Worm (Caenorhabditis elegans) whole organism, L4 larva: ENCODE results near the gene micu-1.
A peak's percentile ranks its signal among the peaks of the same experiment; 100 is the strongest.

Source experiments
- D1046.2 ChIP-seq: fragments of 200-800 bp; sonication (Bioruptor generic); IDR thresholded peaks from 2 replicates; pipeline ENCODE4 v1.3.6; 2022; ENCODE audit warnings: missing genetic modification characterization, missing compliant biosample characterization
- F10B5.3 ChIP-seq: sonication (generic microtip); optimal IDR thresholded peaks from 2 replicates; lab custom pipeline; 2016; ENCODE audit warnings: mild to moderate bottlenecking, missing genetic modification characterization, missing compliant biosample characterization
- F26F4.8 ChIP-seq: fragments of 200-800 bp; sonication (Bioruptor generic); conservative IDR thresholded peaks from 2 replicates; pipeline ENCODE4 v1.3.6; 2022; ENCODE audit warnings: missing genetic modification characterization, missing compliant biosample characterization
- F37D6.2 ChIP-seq: sonication (generic microtip); optimal IDR thresholded peaks from 2 replicates; lab custom pipeline; 2016; ENCODE audit warnings: mild to moderate bottlenecking, missing genetic modification characterization, missing compliant biosample characterization
- F44E2.7 ChIP-seq: fragments of 200-800 bp; sonication (Bioruptor generic); IDR thresholded peaks from 2 replicates; pipeline ENCODE4 v2.1.2; 2022; ENCODE audit warnings: missing genetic modification characterization, missing compliant biosample characterization
- T20F7.1 ChIP-seq: fragments of 200-800 bp; sonication (Bioruptor generic); optimal IDR thresholded peaks from 2 replicates; lab custom pipeline; 2018; ENCODE audit warnings: mild to moderate bottlenecking, missing genetic modification characterization, missing compliant biosample characterization
- T26A8.4 ChIP-seq: fragments of 200-800 bp; sonication (Bioruptor generic); IDR thresholded peaks from 2 replicates; pipeline ENCODE4 v1.3.6; 2022; ENCODE audit warnings: missing genetic modification characterization, missing compliant biosample characterization
- Y105C5A.15 ChIP-seq: fragments of 200-800 bp; sonication (Bioruptor generic); IDR thresholded peaks from 2 replicates; pipeline ENCODE4 v1.3.6; 2022; ENCODE audit warnings: missing genetic modification characterization, missing compliant biosample characterization
- Y48G9A.11 ChIP-seq: fragments of 200-800 bp; sonication (Bioruptor generic); IDR thresholded peaks from 2 replicates; pipeline ENCODE4 v1.3.6; 2022; ENCODE audit warnings: missing genetic modification reagents, missing genetic modification characterization, missing compliant biosample characterization
- Y75B8A.6 ChIP-seq: fragments of 200-800 bp; sonication (Bioruptor generic); IDR thresholded peaks from 2 replicates; pipeline ENCODE4 v1.3.6; 2022; ENCODE audit warnings: missing genetic modification reagents, missing genetic modification characterization, missing compliant biosample characterization
- ZK337.2 ChIP-seq: fragments of 200-800 bp; sonication (Bioruptor generic); IDR thresholded peaks from 2 replicates; pipeline ENCODE4 v1.3.6; 2022; ENCODE audit warnings: missing genetic modification reagents, missing genetic modification characterization, missing compliant biosample characterization
- ZK546.5 ChIP-seq, 2 experiments: sonication (generic microtip); optimal IDR thresholded peaks; 2 replicates each; lab custom pipeline; 2017; ENCODE audit warnings: missing biosample characterization in 2 of 2, missing genetic modification characterization in 2 of 2
- aly-2 ChIP-seq: sonication (generic microtip); optimal IDR thresholded peaks from 2 replicates; lab custom pipeline; 2018; ENCODE audit warnings: missing biosample characterization, missing genetic modification characterization
- attf-4 ChIP-seq: sonication (generic microtip); optimal IDR thresholded peaks from 3 replicates; lab custom pipeline; 2017; ENCODE audit warnings: missing biosample characterization, missing genetic modification characterization
- ceh-32 ChIP-seq: sonication (generic microtip); optimal IDR thresholded peaks from 2 replicates; lab custom pipeline; 2016; ENCODE audit warnings: mild to moderate bottlenecking, missing genetic modification characterization, missing compliant biosample characterization; ENCODE audit not compliant: poor library complexity
- ceh-44 ChIP-seq: fragments of 200-800 bp; sonication (Bioruptor generic); IDR thresholded peaks from 2 replicates; pipeline ENCODE4 v1.3.6; 2022; ENCODE audit warnings: missing genetic modification reagents, missing genetic modification characterization, missing compliant biosample characterization
- ceh-82 ChIP-seq: sonication (generic microtip); optimal IDR thresholded peaks from 2 replicates; lab custom pipeline; 2017; ENCODE audit warnings: missing biosample characterization, missing genetic modification characterization
- cey-2 ChIP-seq: sonication (generic microtip); optimal IDR thresholded peaks from 3 replicates; lab custom pipeline; 2017; ENCODE audit warnings: missing genetic modification characterization, mild to moderate bottlenecking, missing compliant biosample characterization, antibody characterized with exemption, borderline replicate concordance; ENCODE audit not compliant: insufficient read depth
- daf-16 ChIP-seq, 3 experiments: sonication (generic microtip); optimal IDR thresholded peaks; 2 replicates each; lab custom pipeline; 2016 to 2017; ENCODE audit warnings: missing genetic modification characterization in 3 of 3, missing genetic modification reagents in 3 of 3, mild to moderate bottlenecking in 2 of 3, missing compliant biosample characterization in 2 of 3, missing biosample characterization in 1 of 3, moderate library complexity in 1 of 3
- daf-19 ChIP-seq: fragments of 200-800 bp; sonication (Bioruptor generic); conservative IDR thresholded peaks from 2 replicates; pipeline ENCODE4 v1.3.6; 2022; ENCODE audit warnings: missing genetic modification characterization, missing compliant biosample characterization
- dmd-8 ChIP-seq: fragments of 200-800 bp; sonication (Bioruptor generic); IDR thresholded peaks from 2 replicates; pipeline ENCODE4 v1.3.6; 2022; ENCODE audit warnings: missing genetic modification characterization, missing compliant biosample characterization
- dmd-9 ChIP-seq: fragments of 200-800 bp; sonication (Bioruptor generic); IDR thresholded peaks from 2 replicates; pipeline ENCODE4 v1.3.6; 2022; ENCODE audit warnings: missing genetic modification reagents, missing genetic modification characterization, missing compliant biosample characterization
- fos-1 ChIP-seq: fragments of 150-350 bp; optimal IDR thresholded peaks from 2 replicates; lab custom pipeline; 2014; ENCODE audit warnings: missing biosample characterization, missing genetic modification characterization
- hlh-11 ChIP-seq: fragments of 200-800 bp; sonication (Bioruptor generic); optimal IDR thresholded peaks from 2 replicates; lab custom pipeline; 2018; ENCODE audit warnings: mild to moderate bottlenecking, missing genetic modification characterization, missing compliant biosample characterization
- hlh-30 ChIP-seq: sonication (generic microtip); optimal IDR thresholded peaks from 2 replicates; lab custom pipeline; 2017; ENCODE audit warnings: antibody characterized with exemption, mild to moderate bottlenecking, missing genetic modification characterization, missing compliant biosample characterization; ENCODE audit not compliant: insufficient read depth
- lim-7 ChIP-seq: fragments of 200-800 bp; sonication (Bioruptor generic); IDR thresholded peaks from 2 replicates; pipeline ENCODE4 v1.3.6; 2022; ENCODE audit warnings: missing genetic modification characterization, missing compliant biosample characterization
- lin-1 ChIP-seq: fragments of 200-800 bp; sonication (Bioruptor generic); IDR thresholded peaks from 2 replicates; pipeline ENCODE4 v1.3.6; 2022; ENCODE audit warnings: missing genetic modification reagents, missing genetic modification characterization, missing compliant biosample characterization
- lsy-2 ChIP-seq, 2 experiments: fragments of 150-350 bp in 1 of 2; sonication (generic microtip) in 1 of 2; optimal IDR thresholded peaks; 2 replicates each; lab custom pipeline; 2014 to 2017; ENCODE audit warnings: missing biosample characterization in 2 of 2, missing genetic modification characterization in 2 of 2
- madf-5 ChIP-seq, 2 experiments: fragments of 200-800 bp; sonication (Bioruptor generic); IDR thresholded peaks; 2 replicates each; pipeline ENCODE4 v1.3.6; 2022; ENCODE audit warnings: missing compliant biosample characterization in 2 of 2, missing genetic modification characterization in 2 of 2
- mxl-3 ChIP-seq: fragments of 200-800 bp; sonication (Bioruptor generic); optimal IDR thresholded peaks from 2 replicates; lab custom pipeline; 2018; ENCODE audit warnings: mild to moderate bottlenecking, missing genetic modification characterization, missing compliant biosample characterization
- nhr-102 ChIP-seq: sonication (generic microtip); optimal IDR thresholded peaks from 2 replicates; lab custom pipeline; 2016; ENCODE audit warnings: mild to moderate bottlenecking, missing genetic modification characterization, moderate library complexity, missing compliant biosample characterization
- nhr-41 ChIP-seq: fragments of 200-800 bp; sonication (Bioruptor generic); IDR thresholded peaks from 2 replicates; pipeline ENCODE4 v1.3.6; 2022; ENCODE audit warnings: missing genetic modification reagents, missing genetic modification characterization, missing compliant biosample characterization
- nhr-42 ChIP-seq: fragments of 200-800 bp; sonication (Bioruptor generic); IDR thresholded peaks from 2 replicates; pipeline ENCODE4 v1.3.6; 2022; ENCODE audit warnings: missing genetic modification characterization, missing compliant biosample characterization
- nhr-6 ChIP-seq: fragments of 150-350 bp; optimal IDR thresholded peaks from 2 replicates; lab custom pipeline; 2014; ENCODE audit warnings: missing biosample characterization, missing genetic modification characterization
- nhr-77 ChIP-seq: fragments of 150-350 bp; optimal IDR thresholded peaks from 2 replicates; lab custom pipeline; 2014; ENCODE audit warnings: missing biosample characterization, missing genetic modification characterization
- php-3 ChIP-seq: fragments of 200-800 bp; sonication (Bioruptor generic); IDR thresholded peaks from 2 replicates; pipeline ENCODE4 v1.3.6; 2022; ENCODE audit warnings: missing genetic modification reagents, missing genetic modification characterization, missing compliant biosample characterization
- set-16 ChIP-seq: fragments of 200-800 bp; sonication (Bioruptor generic); IDR thresholded peaks from 2 replicates; pipeline ENCODE4 v1.3.6; 2022; ENCODE audit warnings: missing genetic modification reagents, missing genetic modification characterization, missing compliant biosample characterization
- skn-1 ChIP-seq: fragments of 150-350 bp; optimal IDR thresholded peaks from 2 replicates; lab custom pipeline; 2014; ENCODE audit warnings: missing biosample characterization, missing genetic modification characterization
- spr-1 ChIP-seq: sonication (generic microtip); optimal IDR thresholded peaks from 2 replicates; lab custom pipeline; 2016; ENCODE audit warnings: mild to moderate bottlenecking, missing genetic modification characterization, missing compliant biosample characterization
- tag-97 ChIP-seq: fragments of 200-800 bp; sonication (Bioruptor generic); IDR thresholded peaks from 2 replicates; pipeline ENCODE4 v1.3.6; 2022; ENCODE audit warnings: missing genetic modification characterization, missing compliant biosample characterization
- tra-1 ChIP-seq: fragments of 200-800 bp; sonication (Bioruptor generic); IDR thresholded peaks from 2 replicates; pipeline ENCODE4 v1.3.6; 2022; ENCODE audit warnings: missing genetic modification reagents, missing genetic modification characterization, missing compliant biosample characterization
- unc-130 ChIP-seq: sonication (generic microtip); optimal IDR thresholded peaks from 2 replicates; lab custom pipeline; 2016; ENCODE audit warnings: missing genetic modification reagents, missing genetic modification characterization, missing compliant biosample characterization
- unc-62 ChIP-seq, 3 experiments: fragments of 150-350 bp in 1 of 3; sonication (generic microtip); optimal IDR thresholded peaks in 2 of 3; peaks in 1 of 3; 1 replicate in 1 of 3; 2 replicates in 2 of 3; lab custom pipeline; 2014 to 2017; ENCODE audit warnings: missing biosample characterization in 3 of 3, missing genetic modification characterization in 3 of 3, missing genetic modification reagents in 3 of 3, missing genotype in 1 of 3
- zip-11 ChIP-seq: fragments of 200-800 bp; sonication (Bioruptor generic); IDR thresholded peaks from 2 replicates; pipeline ENCODE4 v1.3.6; 2022; ENCODE audit warnings: missing genetic modification characterization, missing compliant biosample characterization
- zip-2 ChIP-seq: fragments of 150-350 bp; optimal IDR thresholded peaks from 2 replicates; lab custom pipeline; 2014; ENCODE audit warnings: missing biosample characterization, missing genetic modification characterization
- ztf-11 ChIP-seq: fragments of 150-350 bp; optimal IDR thresholded peaks from 2 replicates; lab custom pipeline; 2014; ENCODE audit warnings: missing biosample characterization, missing genetic modification characterization

micu-1 gene

ce11 chrIV:13322429-13322828 lies 24.7 kb downstream of the micu-1 start (continued):
- TF ChIP-seq lim-7 (GFP tag; lab: Robert Waterston, UW) (no peak), T26A8.4 (peak; percentile 46), unc-130 (GFP tag; lab: Kevin White, UChicago) (no peak), Y48G9A.11 (GFP tag; lab: Robert Waterston, UW) (no peak), daf-19 (GFP tag; lab: Robert Waterston, UW) (no peak), nhr-77 (tag; lab: Kevin White, UChicago) (peak; percentile 81), tra-1 (GFP tag; lab: Robert Waterston, UW) (peak; percentile 77), skn-1 (tag; lab: Kevin White, UChicago) (no peak), spr-1 (tag; lab: Kevin White, UChicago) (no peak), F10B5.3 (tag; lab: Kevin White, UChicago) (no peak), zip-2 (tag; lab: Kevin White, UChicago) (no peak), dmd-8 (GFP tag; lab: Robert Waterston, UW) (no peak), aly-2 (no peak), ZK337.2 (GFP tag; lab: Robert Waterston, UW) (no peak), ztf-11 (no peak), lin-1 (GFP tag; lab: Robert Waterston, UW) (peak; percentile 87), F44E2.7 (GFP tag; lab: Robert Waterston, UW) (no peak), daf-16 (GFP tag; optimal IDR thresholded peaks at IDR 0.05; lab: Kevin White, UChicago) (peak; percentile 19 to 20), daf-16 (tag; optimal IDR thresholded peaks at IDR 0.05; lab: Kevin White, UChicago) (peak; percentile 78), fos-1 (tag; lab: Kevin White, UChicago) (no peak), ceh-82 (tag; lab: Kevin White, UChicago) (no peak), F26F4.8 (GFP tag; lab: Robert Waterston, UW) (no peak), attf-4 (tag; lab: Kevin White, UChicago) (no peak), D1046.2 (GFP tag; lab: Robert Waterston, UW) (no peak), ceh-44 (GFP tag; lab: Robert Waterston, UW) (no peak), ZK546.5 (tag; optimal IDR thresholded peaks at IDR 0.05; lab: Kevin White, UChicago) (no peak), dmd-9 (no peak), nhr-41 (GFP tag; lab: Robert Waterston, UW) (0 out of 2 replicates have a peak, but pooled peaks have one; percentile 11), zip-11 (GFP tag; lab: Robert Waterston, UW) (no peak), cey-2 (tag; lab: Kevin White, UChicago) (no peak), tag-97 (no peak), nhr-102 (tag; lab: Kevin White, UChicago) (peak; percentile 82), mxl-3 (GFP tag; lab: Kevin White, UChicago) (peak; percentile 59), ceh-32 (no peak)

- TF ChIP-seq tag-97 (no peak), unc-62 (GFP tag; optimal IDR thresholded peaks at IDR 0.05 in 1 of 2; lab: Kevin White, UChicago) (peak in 1 of 2 experiments; percentile 92), unc-62 (tag; optimal IDR thresholded peaks at IDR 0.05; lab: Kevin White, UChicago) (no peak), lim-7 (GFP tag; lab: Robert Waterston, UW) (0 out of 2 replicates have a peak, but pooled peaks have one; percentile 2)
Measured at ce11 chrIV:13323823-13324359, 26.2 kb downstream of the micu-1 start, which contains the start of gene fat-2. Gene fat-2, plus strand, starts transcription at chrIV:13323873.

ce11 chrIV:13327064-13327463 lies 29.3 kb downstream of the micu-1 start:
- no peak for TF ChIP-seq daf-16 (GFP tag; optimal IDR thresholded peaks at IDR 0.05; lab: Kevin White, UChicago)
- TF ChIP-seq daf-16 (tag; optimal IDR thresholded peaks at IDR 0.05; lab: Kevin White, UChicago) = peak; percentile 72
- no peak for TF ChIP-seq skn-1 (tag; lab: Kevin White, UChicago)
- TF ChIP-seq nhr-42 = no peak
- peak; percentile 26 for TF ChIP-seq hlh-30 (tag; lab: Kevin White, UChicago)
- no peak for TF ChIP-seq Y75B8A.6 (GFP tag; lab: Robert Waterston, UW)
- peak; percentile 61 for TF ChIP-seq hlh-11 (tag; lab: Kevin White, UChicago)
- no peak for TF ChIP-seq ceh-32
- TF ChIP-seq Y105C5A.15 (GFP tag; lab: Robert Waterston, UW) = no peak
- peak in 1 of 2 experiments; percentile 39 for TF ChIP-seq lsy-2 (tag; optimal IDR thresholded peaks at IDR 0.05; lab: Kevin White, UChicago)
- TF ChIP-seq tag-97 = no peak
- TF ChIP-seq Y48G9A.11 (GFP tag; lab: Robert Waterston, UW) = no peak
- no peak for TF ChIP-seq madf-5 (GFP tag; IDR thresholded peaks at IDR 0.05; lab: Robert Waterston, UW)
- peak in 1 of 2 experiments; percentile 56 for TF ChIP-seq unc-62 (GFP tag; optimal IDR thresholded peaks at IDR 0.05 in 1 of 2; lab: Kevin White, UChicago)
- no peak for TF ChIP-seq unc-62 (tag; optimal IDR thresholded peaks at IDR 0.05; lab: Kevin White, UChicago)
- no peak for TF ChIP-seq set-16 (GFP tag; lab: Robert Waterston, UW)
- peak; percentile 35 for TF ChIP-seq T20F7.1 (GFP tag; lab: Kevin White, UChicago)
- TF ChIP-seq attf-4 (tag; lab: Kevin White, UChicago) = no peak
- peak; percentile 83 for TF ChIP-seq php-3 (GFP tag; lab: Robert Waterston, UW)
- no peak for TF ChIP-seq F37D6.2 (tag; lab: Kevin White, UChicago)
- TF ChIP-seq nhr-6 (tag; lab: Kevin White, UChicago) = no peak
